Worm (Caenorhabditis elegans) whole organism, late embryonic: ENCODE data around the gene Y55F3C.10.

Experiments
- ceh-48 ChIP-seq: sonication (generic microtip); optimal IDR thresholded peaks from 2 replicates; lab custom pipeline; 2016; ENCODE audit warnings: missing genetic modification characterization, inconsistent platforms, missing compliant biosample characterization
- dve-1 ChIP-seq: sonication (generic microtip); optimal IDR thresholded peaks from 2 replicates; lab custom pipeline; 2017; ENCODE audit warnings: antibody characterized with exemption, mild to moderate bottlenecking, missing genetic modification characterization, missing compliant biosample characterization
- mec-3 ChIP-seq: sonication (generic microtip); optimal IDR thresholded peaks from 2 replicates; lab custom pipeline; 2016; ENCODE audit warnings: borderline replicate concordance, missing genetic modification characterization, missing compliant biosample characterization
- pqm-1 ChIP-seq: sonication (generic microtip); optimal IDR thresholded peaks from 2 replicates; lab custom pipeline; 2016; ENCODE audit warnings: missing genetic modification characterization, missing compliant biosample characterization

ce11 chrIV:756421-756820 lies 37.2 kb upstream of the Y55F3C.10 start, which contains the start of gene srt-23:
- no peak for TF ChIP-seq pqm-1 (tag; lab: Kevin White, UChicago)
- no peak for TF ChIP-seq ceh-48
- TF ChIP-seq dve-1 (tag; lab: Kevin White, UChicago) = no peak
- no peak for TF ChIP-seq mec-3 (tag; lab: Kevin White, UChicago)
